Fruit fly (Drosophila melanogaster): ENCODE data around the gene CG13086.

- TF ChIP-seq rn (GFP tag; IDR thresholded peaks at IDR 0.05) (no peak), CG12605 (GFP tag; IDR thresholded peaks at IDR 0.05) (no peak), CG17806 (tag; optimal IDR thresholded peaks at IDR 0.05) (no peak), CG34367 (tag; optimal IDR thresholded peaks at IDR 0.05) (no peak), CG14655 (GFP tag; optimal IDR thresholded peaks at IDR 0.05) (no peak), Snoo (tag; optimal IDR thresholded peaks at IDR 0.05) (no peak), EcR (GFP tag; optimal IDR thresholded peaks at IDR 0.05) (no peak), CG15710 (tag; optimal IDR thresholded peaks at IDR 0.05) (no peak)
Observed at dm6 chr2L:19337971-19338732, 26.0 kb upstream of the CG13086 start.
